Worm (Caenorhabditis elegans) whole organism, young adult: ENCODE data around the gene inx-11.

ENCODE experiments used
- B0035.1 ChIP-seq: sonication (generic microtip); optimal IDR thresholded peaks from 2 replicates; lab custom pipeline; 2016; ENCODE audit warnings: missing genetic modification characterization, mild to moderate bottlenecking, missing compliant biosample characterization, missing genotype, missing genetic modification reagents
- C06A6.2 ChIP-seq: fragments of 200-800 bp; sonication (Bioruptor generic); conservative IDR thresholded peaks from 2 replicates; pipeline ENCODE4 v1.3.6; 2022; ENCODE audit warnings: missing genetic modification characterization, missing compliant biosample characterization
- F22D6.2 ChIP-seq: sonication (generic microtip); optimal IDR thresholded peaks from 2 replicates; lab custom pipeline; 2016; ENCODE audit warnings: mild to moderate bottlenecking, missing genetic modification characterization, missing compliant biosample characterization
- F23B12.7 ChIP-seq: sonication (generic microtip); optimal IDR thresholded peaks from 2 replicates; lab custom pipeline; 2017; ENCODE audit warnings: missing genetic modification characterization, mild to moderate bottlenecking, missing compliant biosample characterization, antibody characterized with exemption, moderate library complexity; ENCODE audit not compliant: insufficient read depth
- F37B4.10 ChIP-seq: fragments of 200-800 bp; sonication (Bioruptor generic); IDR thresholded peaks from 2 replicates; pipeline ENCODE4 v1.3.6; 2022; ENCODE audit warnings: missing genetic modification characterization, missing compliant biosample characterization
- F49E8.2 ChIP-seq: sonication (generic microtip); optimal IDR thresholded peaks from 3 replicates; lab custom pipeline; 2017; ENCODE audit warnings: missing genetic modification characterization, mild to moderate bottlenecking, missing compliant biosample characterization, antibody characterized with exemption, moderate library complexity; ENCODE audit not compliant: insufficient read depth
- F52B5.7 ChIP-seq: sonication (generic microtip); optimal IDR thresholded peaks from 2 replicates; lab custom pipeline; 2016; ENCODE audit warnings: mild to moderate bottlenecking, missing genetic modification characterization, missing compliant biosample characterization
- F55B11.4 ChIP-seq: sonication (generic microtip); optimal IDR thresholded peaks from 2 replicates; lab custom pipeline; 2016; ENCODE audit warnings: missing compliant biosample characterization, missing genetic modification characterization, borderline replicate concordance; ENCODE audit not compliant: insufficient read depth
- T07F8.4 ChIP-seq: sonication (generic microtip); optimal IDR thresholded peaks from 2 replicates; lab custom pipeline; 2016; ENCODE audit warnings: mild to moderate bottlenecking, missing genetic modification characterization, moderate library complexity, missing compliant biosample characterization
- Y53G8AR.9 ChIP-seq: fragments of 200-800 bp; sonication (Bioruptor generic); conservative IDR thresholded peaks from 2 replicates; pipeline ENCODE4 v1.3.6; 2022; ENCODE audit warnings: missing genetic modification reagents, missing genetic modification characterization, missing compliant biosample characterization
- Y56A3A.18 ChIP-seq: fragments of 200-800 bp; sonication (Bioruptor generic); IDR thresholded peaks from 2 replicates; pipeline ENCODE4 v1.3.6; 2022; ENCODE audit warnings: missing genetic modification reagents, missing genetic modification characterization, missing compliant biosample characterization
- aptf-2 ChIP-seq: fragments of 200-800 bp; sonication (Bioruptor generic); conservative IDR thresholded peaks from 2 replicates; pipeline ENCODE4 v1.3.6; 2022; ENCODE audit warnings: missing genetic modification reagents, missing genetic modification characterization, missing compliant biosample characterization
- athp-1 ChIP-seq: sonication (generic microtip); optimal IDR thresholded peaks from 2 replicates; lab custom pipeline; 2017; ENCODE audit warnings: mild to moderate bottlenecking, missing genetic modification characterization, missing compliant biosample characterization
- ceh-100 ChIP-seq: fragments of 200-800 bp; sonication (Bioruptor generic); IDR thresholded peaks from 2 replicates; pipeline ENCODE4 v1.3.6; 2022; ENCODE audit warnings: missing genetic modification reagents, missing genetic modification characterization, missing compliant biosample characterization
- ceh-27 ChIP-seq: fragments of 200-800 bp; sonication (Bioruptor generic); optimal IDR thresholded peaks from 2 replicates; lab custom pipeline; 2018; ENCODE audit warnings: mild to moderate bottlenecking, missing genetic modification characterization, moderate library complexity, missing compliant biosample characterization
- ceh-79 ChIP-seq: sonication (generic microtip); optimal IDR thresholded peaks from 2 replicates; lab custom pipeline; 2017; ENCODE audit warnings: mild to moderate bottlenecking, missing genetic modification characterization, missing compliant biosample characterization
- efl-1 ChIP-seq: fragments of 150-350 bp; optimal IDR thresholded peaks from 2 replicates; lab custom pipeline; 2014; ENCODE audit warnings: missing biosample characterization, missing genetic modification reagents, missing genetic modification characterization
- egl-18 ChIP-seq: fragments of 200-800 bp; sonication (Bioruptor generic); IDR thresholded peaks from 2 replicates; pipeline ENCODE4 v1.3.6; 2022; ENCODE audit warnings: missing genetic modification reagents, missing genetic modification characterization, missing compliant biosample characterization
- egl-44 ChIP-seq: fragments of 200-800 bp; sonication (Bioruptor generic); IDR thresholded peaks from 2 replicates; pipeline ENCODE4 v1.3.6; 2022; ENCODE audit warnings: missing genetic modification reagents, missing genetic modification characterization, missing compliant biosample characterization
- gei-17 ChIP-seq: fragments of 200-800 bp; sonication (Bioruptor generic); optimal IDR thresholded peaks from 2 replicates; lab custom pipeline; 2018; ENCODE audit warnings: mild to moderate bottlenecking, missing genetic modification characterization, missing compliant biosample characterization
- hmg-1.2 ChIP-seq: fragments of 200-800 bp; sonication (Bioruptor generic); IDR thresholded peaks from 2 replicates; pipeline ENCODE4 v1.3.6; 2022; ENCODE audit warnings: missing genetic modification reagents, missing genetic modification characterization, missing compliant biosample characterization
- hmg-20 ChIP-seq: fragments of 200-800 bp; sonication (Bioruptor generic); IDR thresholded peaks from 2 replicates; pipeline ENCODE4 v1.3.6; 2022; ENCODE audit warnings: missing genetic modification reagents, missing genetic modification characterization, missing compliant biosample characterization
- let-526 ChIP-seq: fragments of 200-800 bp; sonication (Bioruptor generic); IDR thresholded peaks from 2 replicates; pipeline ENCODE4 v1.3.6; 2022; ENCODE audit warnings: missing genetic modification reagents, missing genetic modification characterization, missing compliant biosample characterization
- let-607 ChIP-seq, 2 experiments: fragments of 200-800 bp in 1 of 2; sonication (Bioruptor generic) in 1 of 2; sonication (generic microtip) in 1 of 2; optimal IDR thresholded peaks; 2 replicates each; lab custom pipeline; 2016 to 2018; ENCODE audit warnings: mild to moderate bottlenecking in 2 of 2, missing compliant biosample characterization in 2 of 2, missing genetic modification characterization in 2 of 2, moderate library complexity in 2 of 2, missing genotype in 1 of 2
- lin-35 ChIP-seq, 3 experiments: fragments of 150-350 bp in 2 of 3; sonication (generic microtip) in 1 of 3; optimal IDR thresholded peaks; 2 replicates each; lab custom pipeline; 2014 to 2018; ENCODE audit warnings: missing biosample characterization in 3 of 3, missing genetic modification characterization in 3 of 3, missing genetic modification reagents in 3 of 3
- lin-40 ChIP-seq: sonication (generic microtip); optimal IDR thresholded peaks from 2 replicates; lab custom pipeline; 2016; ENCODE audit warnings: missing genetic modification characterization, mild to moderate bottlenecking, missing compliant biosample characterization, missing genotype, missing genetic modification reagents
- lsy-27 ChIP-seq: sonication (generic microtip); optimal IDR thresholded peaks from 2 replicates; lab custom pipeline; 2017; ENCODE audit warnings: missing genetic modification characterization, mild to moderate bottlenecking, missing compliant biosample characterization, antibody characterized with exemption, missing genotype, borderline replicate concordance; ENCODE audit not compliant: insufficient read depth
- madf-8 ChIP-seq: fragments of 200-800 bp; sonication (Bioruptor generic); conservative IDR thresholded peaks from 2 replicates; pipeline ENCODE4 v1.3.6; 2022; ENCODE audit warnings: missing genetic modification reagents, missing genetic modification characterization, missing compliant biosample characterization
- mxl-1 ChIP-seq: sonication (generic microtip); optimal IDR thresholded peaks from 2 replicates; lab custom pipeline; 2016; ENCODE audit warnings: missing genetic modification characterization, missing compliant biosample characterization
- nfya-1 ChIP-seq: sonication (generic microtip); optimal IDR thresholded peaks from 2 replicates; lab custom pipeline; 2017; ENCODE audit warnings: antibody characterized with exemption, missing compliant biosample characterization, missing genetic modification characterization, borderline replicate concordance; ENCODE audit not compliant: insufficient read depth
- nfyb-1 ChIP-seq: fragments of 200-800 bp; sonication (Bioruptor generic); IDR thresholded peaks from 2 replicates; pipeline ENCODE4 v1.3.6; 2022; ENCODE audit warnings: missing genetic modification reagents, missing genetic modification characterization, missing compliant biosample characterization
- nhr-120 ChIP-seq: fragments of 200-800 bp; sonication (Bioruptor generic); IDR thresholded peaks from 2 replicates; pipeline ENCODE4 v1.3.6; 2022; ENCODE audit warnings: missing genetic modification characterization, missing compliant biosample characterization
- nhr-27 ChIP-seq: fragments of 200-800 bp; sonication (Bioruptor generic); optimal IDR thresholded peaks from 2 replicates; lab custom pipeline; 2018; ENCODE audit warnings: mild to moderate bottlenecking, missing genetic modification characterization, moderate library complexity, missing compliant biosample characterization
- nhr-80 ChIP-seq: sonication (generic microtip); optimal IDR thresholded peaks from 2 replicates; lab custom pipeline; 2016; ENCODE audit warnings: missing genetic modification characterization, missing compliant biosample characterization
- rcor-1 ChIP-seq: fragments of 200-800 bp; sonication (Bioruptor generic); IDR thresholded peaks from 2 replicates; pipeline ENCODE4 v1.3.6; 2022; ENCODE audit warnings: missing genetic modification reagents, missing genetic modification characterization, missing compliant biosample characterization
- repo-1 ChIP-seq: sonication (generic microtip); optimal IDR thresholded peaks from 2 replicates; lab custom pipeline; 2017; ENCODE audit warnings: mild to moderate bottlenecking, missing genetic modification characterization, missing compliant biosample characterization
- sdz-38 ChIP-seq: sonication (generic microtip); optimal IDR thresholded peaks from 2 replicates; lab custom pipeline; 2016; ENCODE audit warnings: missing genotype, missing genetic modification characterization, missing compliant biosample characterization
- snpc-1.1 ChIP-seq: sonication (generic microtip); optimal IDR thresholded peaks from 2 replicates; lab custom pipeline; 2017; ENCODE audit warnings: missing genetic modification characterization, mild to moderate bottlenecking, missing compliant biosample characterization, antibody characterized with exemption, moderate library complexity, missing genotype, missing genetic modification reagents; ENCODE audit not compliant: insufficient read depth
- snpc-4 ChIP-seq, 5 experiments: fragments of 150-350 bp in 1 of 5; sonication (generic microtip) in 4 of 5; optimal IDR thresholded peaks; 2 replicates each; lab custom pipeline; 2014 to 2018; ENCODE audit warnings: missing genetic modification characterization in 5 of 5, missing biosample characterization in 3 of 5, antibody characterized with exemption in 2 of 5, mild to moderate bottlenecking in 2 of 5, missing compliant biosample characterization in 2 of 5, missing genotype in 2 of 5, moderate library complexity in 2 of 5, missing genetic modification reagents in 1 of 5
- tlf-1 ChIP-seq: fragments of 200-800 bp; sonication (Bioruptor generic); optimal IDR thresholded peaks from 2 replicates; lab custom pipeline; 2018; ENCODE audit warnings: mild to moderate bottlenecking, missing genetic modification characterization, missing compliant biosample characterization
- unc-130 ChIP-seq: sonication (generic microtip); optimal IDR thresholded peaks from 2 replicates; lab custom pipeline; 2016; ENCODE audit warnings: missing genetic modification reagents, missing genetic modification characterization, missing compliant biosample characterization
- zfh-2 ChIP-seq: fragments of 200-800 bp; sonication (Bioruptor generic); conservative IDR thresholded peaks from 2 replicates; pipeline ENCODE4 v1.3.6; 2022; ENCODE audit warnings: missing genetic modification reagents, missing genetic modification characterization, missing compliant biosample characterization
- zim-3 ChIP-seq: sonication (generic microtip); optimal IDR thresholded peaks from 2 replicates; lab custom pipeline; 2017; ENCODE audit warnings: mild to moderate bottlenecking, missing genetic modification characterization, moderate library complexity, missing compliant biosample characterization
- ztf-18 ChIP-seq: sonication (generic microtip); optimal IDR thresholded peaks from 2 replicates; lab custom pipeline; 2016; ENCODE audit warnings: missing genotype, mild to moderate bottlenecking, missing genetic modification characterization, missing compliant biosample characterization
- ztf-22 ChIP-seq: fragments of 200-800 bp; sonication (Bioruptor generic); optimal IDR thresholded peaks from 2 replicates; lab custom pipeline; 2018; ENCODE audit warnings: mild to moderate bottlenecking, missing genetic modification characterization, moderate library complexity, missing compliant biosample characterization
- ztf-6 ChIP-seq: fragments of 200-800 bp; sonication (Bioruptor generic); IDR thresholded peaks from 2 replicates; pipeline ENCODE4 v1.3.6; 2022; ENCODE audit warnings: missing genetic modification reagents, missing genetic modification characterization, missing compliant biosample characterization

Gene inx-11

DNA sequence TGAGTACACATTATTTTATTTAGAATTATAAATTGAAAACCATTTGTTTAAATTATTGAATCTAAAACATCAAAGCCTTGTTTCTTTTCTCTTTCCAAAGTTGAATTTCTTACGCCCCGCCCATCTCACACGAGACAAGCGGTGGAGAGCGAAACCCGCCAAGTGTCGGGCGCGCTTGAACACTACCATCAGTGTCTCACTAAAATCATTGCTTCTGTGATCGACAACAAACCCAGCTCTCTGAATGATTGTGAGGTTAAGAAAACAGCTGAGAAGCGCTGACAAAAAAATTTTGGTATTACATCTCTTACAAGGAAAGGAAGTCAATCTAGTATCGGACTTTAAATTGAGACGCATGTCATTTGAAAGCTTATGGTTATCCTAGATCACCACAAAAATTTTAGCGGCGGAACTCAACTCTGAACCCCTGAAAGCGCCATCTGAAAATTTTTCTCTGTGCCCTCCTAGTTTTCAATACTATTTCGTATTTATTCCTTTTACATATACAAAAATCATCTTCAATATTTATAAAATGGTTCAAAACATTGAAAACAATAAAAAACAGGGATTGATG, 4.1 kb downstream of the inx-11 start (continued):
- TF ChIP-seq repo-1 (tag; lab: Kevin White, UChicago) (peak; percentile 79), nhr-80 (tag; lab: Kevin White, UChicago) (peak; percentile 57), Y56A3A.18 (peak; percentile 90), ceh-27 (GFP tag; lab: Kevin White, UChicago) (no peak), F23B12.7 (peak; percentile 56), hmg-1.2 (GFP tag; lab: Robert Waterston, UW) (peak; percentile 97), nhr-120 (GFP tag; lab: Robert Waterston, UW) (no peak), F22D6.2 (tag; lab: Kevin White, UChicago) (no peak), nfyb-1 (GFP tag; lab: Robert Waterston, UW) (peak; percentile 87), mxl-1 (tag; lab: Kevin White, UChicago) (no peak), B0035.1 (no peak), sdz-38 (tag; lab: Kevin White, UChicago) (no peak), nfya-1 (tag; lab: Kevin White, UChicago) (no peak), lsy-27 (tag; lab: Kevin White, UChicago) (peak; percentile 11), F37B4.10 (GFP tag; lab: Robert Waterston, UW) (no peak), efl-1 (GFP tag; lab: Kevin White, UChicago) (no peak), nhr-27 (tag; lab: Kevin White, UChicago) (no peak), snpc-4 (GFP tag; optimal IDR thresholded peaks at IDR 0.05; lab: Kevin White, UChicago) (peak; percentile 100), snpc-4 (tag; optimal IDR thresholded peaks at IDR 0.05; lab: Kevin White, UChicago) (peak; percentile 99 to 100 (median 100)), ceh-100 (GFP tag; lab: Robert Waterston, UW) (peak; percentile 71), lin-35 (GFP tag; optimal IDR thresholded peaks at IDR 0.05; lab: Kevin White, UChicago) (peak in 1 of 3 experiments; percentile 22), egl-18 (GFP tag; lab: Robert Waterston, UW) (no peak), F52B5.7 (tag; lab: Kevin White, UChicago) (no peak), F55B11.4 (tag; lab: Kevin White, UChicago) (no peak), zfh-2 (GFP tag; lab: Robert Waterston, UW) (no peak; the same call in 1 of the 2 replicates), C06A6.2 (no peak), ztf-18 (tag; lab: Kevin White, UChicago) (peak; percentile 87), T07F8.4 (tag; lab: Kevin White, UChicago) (no peak), ztf-6 (no peak), Y53G8AR.9 (GFP tag; lab: Robert Waterston, UW) (peak; percentile 88), gei-17 (GFP tag; lab: Kevin White, UChicago) (no peak), madf-8 (GFP tag; lab: Robert Waterston, UW) (peak; percentile 17; the same call in 1 of the 2 replicates), let-607 (tag; optimal IDR thresholded peaks at IDR 0.05; lab: Kevin White, UChicago) (peak in 1 of 2 experiments; percentile 8), ceh-79 (tag; lab: Kevin White, UChicago) (no peak), aptf-2 (no peak), ztf-22 (peak; percentile 11), let-526 (GFP tag; lab: Robert Waterston, UW) (no peak), lin-40 (tag; lab: Kevin White, UChicago) (peak; percentile 54), athp-1 (tag; lab: Kevin White, UChicago) (no peak), zim-3 (tag; lab: Kevin White, UChicago) (no peak), egl-44 (GFP tag; lab: Robert Waterston, UW) (peak; percentile 44; the same call in 1 of the 2 replicates), unc-130 (GFP tag; lab: Kevin White, UChicago) (peak; percentile 13), tlf-1 (GFP tag; lab: Kevin White, UChicago) (peak; percentile 75), rcor-1 (GFP tag; lab: Robert Waterston, UW) (peak; percentile 92), F49E8.2 (tag; lab: Kevin White, UChicago) (peak; percentile 85), snpc-1.1 (peak; percentile 100), hmg-20 (peak; percentile 56; the same call in 1 of the 2 replicates)
